Fruit fly (Drosophila melanogaster) whole organism, prepupa: ENCODE measurements around the gene Vps39.
A peak's percentile ranks its signal among the peaks of the same experiment; 100 is the strongest.

Experiments used
- Blimp-1 ChIP-seq: fragments of 200-800 bp; sonication (Bioruptor generic); optimal IDR thresholded peaks from 3 replicates; lab custom pipeline; 2017; ENCODE audit warnings: missing biosample characterization, missing genetic modification characterization, mild to moderate bottlenecking, moderate library complexity, missing genetic modification reagents
- CG10631 ChIP-seq: fragments of 200-800 bp; sonication (Bioruptor generic); optimal IDR thresholded peaks from 2 replicates; lab custom pipeline; 2016; ENCODE audit warnings: missing biosample characterization, missing genetic modification characterization
- CG10669 ChIP-seq: fragments of 200-800 bp; sonication (Bioruptor generic); optimal IDR thresholded peaks from 3 replicates; lab custom pipeline; 2018; ENCODE audit warnings: missing biosample characterization, mild to moderate bottlenecking, missing genetic modification characterization, moderate library complexity
- CG11294 ChIP-seq: fragments of 200-800 bp; sonication (Bioruptor generic); IDR thresholded peaks from 2 replicates; pipeline ENCODE4 v1.3.6; 2022; ENCODE audit warnings: missing biosample characterization, missing genetic modification characterization
- CG11902 ChIP-seq: fragments of 200-800 bp; sonication (Bioruptor generic); optimal IDR thresholded peaks from 3 replicates; lab custom pipeline; 2016; ENCODE audit warnings: missing biosample characterization, missing genetic modification characterization
- CG16779 ChIP-seq: fragments of 200-800 bp; sonication (Bioruptor generic); optimal IDR thresholded peaks from 3 replicates; lab custom pipeline; 2017; ENCODE audit warnings: missing biosample characterization, mild to moderate bottlenecking, missing genetic modification characterization
- CG3032 ChIP-seq: fragments of 200-800 bp; optimal IDR thresholded peaks from 2 replicates; lab custom pipeline; 2019; ENCODE audit warnings: missing biosample characterization, mild to moderate bottlenecking, missing genetic modification characterization, moderate library complexity
- CG32006 ChIP-seq: fragments of 200-800 bp; sonication (Bioruptor generic); optimal IDR thresholded peaks from 3 replicates; lab custom pipeline; 2017; ENCODE audit warnings: missing biosample characterization, mild to moderate bottlenecking, missing genetic modification characterization
- CG3919 ChIP-seq: fragments of 200-800 bp; sonication (Bioruptor generic); optimal IDR thresholded peaks from 3 replicates; lab custom pipeline; 2016; ENCODE audit warnings: missing biosample characterization, missing genetic modification characterization
- CG4318 ChIP-seq: fragments of 200-800 bp; sonication (Bioruptor generic); optimal IDR thresholded peaks from 3 replicates; lab custom pipeline; 2017; ENCODE audit warnings: missing biosample characterization, mild to moderate bottlenecking, missing genetic modification characterization
- CG6163 ChIP-seq: fragments of 200-800 bp; sonication (Bioruptor generic); IDR thresholded peaks from 3 replicates; pipeline ENCODE4 v1.3.6; 2022; ENCODE audit warnings: missing biosample characterization, missing genetic modification characterization
- CG6276 ChIP-seq: fragments of 200-800 bp; sonication (Bioruptor generic); optimal IDR thresholded peaks from 2 replicates; lab custom pipeline; 2017; ENCODE audit warnings: missing biosample characterization, mild to moderate bottlenecking, missing genetic modification characterization
- CG6792 ChIP-seq: fragments of 200-800 bp; sonication (Bioruptor generic); optimal IDR thresholded peaks from 3 replicates; lab custom pipeline; 2016; ENCODE audit warnings: missing biosample characterization, missing genetic modification characterization
- CG6808 ChIP-seq: fragments of 200-800 bp; sonication (Bioruptor generic); optimal IDR thresholded peaks from 3 replicates; lab custom pipeline; 2017; ENCODE audit warnings: missing biosample characterization, missing genetic modification characterization, mild to moderate bottlenecking, moderate library complexity, missing genetic modification reagents
- CG6854 ChIP-seq: fragments of 200-800 bp; sonication (Bioruptor generic); optimal IDR thresholded peaks from 2 replicates; lab custom pipeline; 2017; ENCODE audit warnings: missing biosample characterization, mild to moderate bottlenecking, missing genetic modification characterization
- CG8119 ChIP-seq: fragments of 200-800 bp; sonication (Bioruptor generic); IDR thresholded peaks from 3 replicates; pipeline ENCODE4 v1.3.6; 2022; ENCODE audit warnings: missing biosample characterization, missing genetic modification characterization
- CG8632 ChIP-seq: fragments of 200-800 bp; sonication (Bioruptor generic); optimal IDR thresholded peaks from 3 replicates; lab custom pipeline; 2016; ENCODE audit warnings: missing biosample characterization, missing genetic modification characterization
- CG9139 ChIP-seq: fragments of 200-800 bp; sonication (Bioruptor generic); optimal IDR thresholded peaks from 3 replicates; lab custom pipeline; 2017; ENCODE audit warnings: missing biosample characterization, mild to moderate bottlenecking, missing genetic modification characterization
- Eip75B ChIP-seq: fragments of 200-800 bp; sonication (Bioruptor generic); optimal IDR thresholded peaks from 3 replicates; lab custom pipeline; 2016; ENCODE audit warnings: missing biosample characterization, missing genetic modification characterization
- Eip78C ChIP-seq: fragments of 200-800 bp; sonication (Bioruptor generic); peaks from one replicate; lab custom pipeline; 2016; ENCODE audit warnings: missing biosample characterization, missing genetic modification characterization
- Ets21C ChIP-seq: fragments of 200-800 bp; sonication (Bioruptor generic); optimal IDR thresholded peaks from 3 replicates; lab custom pipeline; 2016; ENCODE audit warnings: missing biosample characterization, missing genetic modification characterization
- Ets96B ChIP-seq: fragments of 200-800 bp; optimal IDR thresholded peaks from 2 replicates; lab custom pipeline; 2019; ENCODE audit warnings: missing biosample characterization, mild to moderate bottlenecking, missing genetic modification characterization, moderate library complexity
- Gug ChIP-seq: fragments of 200-800 bp; sonication (Bioruptor generic); IDR thresholded peaks from 2 replicates; pipeline ENCODE4 v1.3.6; 2022; ENCODE audit warnings: missing biosample characterization, missing genetic modification characterization
- Hr38 ChIP-seq: sonication (Bioruptor generic); optimal IDR thresholded peaks from 2 replicates; lab custom pipeline; 2016; ENCODE audit warnings: missing biosample characterization, missing genetic modification characterization
- Hr39 ChIP-seq: fragments of 200-800 bp; sonication (Bioruptor generic); optimal IDR thresholded peaks from 2 replicates; lab custom pipeline; 2016; ENCODE audit warnings: missing biosample characterization, missing genetic modification characterization
- Hr4 ChIP-seq: fragments of 200-800 bp; sonication (Bioruptor generic); optimal IDR thresholded peaks from 3 replicates; lab custom pipeline; 2016; ENCODE audit warnings: missing biosample characterization, missing genetic modification characterization
- Lpt ChIP-seq: fragments of 200-800 bp; sonication (Bioruptor generic); optimal IDR thresholded peaks from 3 replicates; lab custom pipeline; 2016; ENCODE audit warnings: missing biosample characterization, missing genetic modification characterization
- OdsH ChIP-seq: fragments of 200-800 bp; sonication (Bioruptor generic); optimal IDR thresholded peaks from 3 replicates; lab custom pipeline; 2016; ENCODE audit warnings: missing biosample characterization, missing genetic modification characterization
- Smox ChIP-seq: fragments of 200-800 bp; sonication (Bioruptor generic); optimal IDR thresholded peaks from 3 replicates; lab custom pipeline; 2016; ENCODE audit warnings: missing biosample characterization, missing genetic modification characterization
- Sox14 ChIP-seq: fragments of 200-800 bp; sonication (Bioruptor generic); optimal IDR thresholded peaks from 3 replicates; lab custom pipeline; 2016; ENCODE audit warnings: missing biosample characterization, missing genetic modification characterization
- Sox15 ChIP-seq: fragments of 200-800 bp; sonication (Bioruptor generic); optimal IDR thresholded peaks from 3 replicates; lab custom pipeline; 2016; ENCODE audit warnings: missing biosample characterization, missing genetic modification characterization
- achi ChIP-seq: fragments of 200-800 bp; sonication (Bioruptor generic); optimal IDR thresholded peaks from 3 replicates; lab custom pipeline; 2016; ENCODE audit warnings: missing biosample characterization, missing genetic modification characterization
- cyc ChIP-seq: fragments of 200-800 bp; sonication (Bioruptor generic); optimal IDR thresholded peaks from 3 replicates; lab custom pipeline; 2016; ENCODE audit warnings: missing biosample characterization, missing genetic modification characterization
- dac ChIP-seq: fragments of 200-800 bp; sonication (Bioruptor generic); optimal IDR thresholded peaks from 2 replicates; lab custom pipeline; 2017; ENCODE audit warnings: missing biosample characterization, mild to moderate bottlenecking, missing genetic modification characterization
- eg ChIP-seq: fragments of 200-800 bp; sonication (Bioruptor generic); IDR thresholded peaks from 3 replicates; pipeline ENCODE4 v1.3.6; 2022; ENCODE audit warnings: missing biosample characterization, missing genetic modification characterization
- esn ChIP-seq: fragments of 200-800 bp; sonication (Bioruptor generic); optimal IDR thresholded peaks from 2 replicates; lab custom pipeline; 2016; ENCODE audit warnings: missing biosample characterization, mild to moderate bottlenecking, missing genetic modification characterization, moderate library complexity
- fd59A ChIP-seq: fragments of 200-800 bp; sonication (Bioruptor generic); optimal IDR thresholded peaks from 2 replicates; lab custom pipeline; 2017; ENCODE audit warnings: missing biosample characterization, mild to moderate bottlenecking, missing genetic modification characterization, missing genetic modification reagents
- net ChIP-seq: fragments of 200-800 bp; sonication (Bioruptor generic); optimal IDR thresholded peaks from 3 replicates; lab custom pipeline; 2016; ENCODE audit warnings: missing biosample characterization, missing genetic modification characterization
- pdm3 ChIP-seq: fragments of 200-800 bp; sonication (Bioruptor generic); optimal IDR thresholded peaks from 3 replicates; lab custom pipeline; 2016; ENCODE audit warnings: missing biosample characterization, missing genetic modification characterization
- salr ChIP-seq, 2 experiments: fragments of 200-800 bp; sonication (Bioruptor generic); optimal IDR thresholded peaks; 3 replicates each; lab custom pipeline; 2016 to 2018; ENCODE audit warnings: missing biosample characterization in 2 of 2, missing genetic modification characterization in 2 of 2, mild to moderate bottlenecking in 1 of 2
- ss ChIP-seq, 2 experiments: fragments of 200-800 bp; sonication (Bioruptor generic); optimal IDR thresholded peaks; 2 replicates in 1 of 2; 3 replicates in 1 of 2; lab custom pipeline; 2017 to 2018; ENCODE audit warnings: mild to moderate bottlenecking in 2 of 2, missing biosample characterization in 2 of 2, missing genetic modification characterization in 2 of 2, moderate library complexity in 1 of 2
- svp ChIP-seq: fragments of 200-800 bp; sonication (Bioruptor generic); peaks from one replicate; lab custom pipeline; 2016; ENCODE audit warnings: missing biosample characterization, missing genetic modification characterization
- topi ChIP-seq: fragments of 200-800 bp; sonication (Bioruptor generic); optimal IDR thresholded peaks from 3 replicates; lab custom pipeline; 2016; ENCODE audit warnings: missing biosample characterization, missing genetic modification characterization
- vri ChIP-seq: fragments of 200-800 bp; sonication (Bioruptor generic); optimal IDR thresholded peaks from 3 replicates; lab custom pipeline; 2016; ENCODE audit warnings: missing biosample characterization, mild to moderate bottlenecking, missing genetic modification characterization

Vps39 gene

dm6 chr3R:18310766-18311367 lies 36.6 kb upstream of the Vps39 start (continued):
- no peak for TF ChIP-seq CG3032
- no peak for TF ChIP-seq CG9139
- TF ChIP-seq ss (GFP tag; optimal IDR thresholded peaks at IDR 0.05; lab: Kevin White, UChicago) = peak in 1 of 2 experiments; percentile 27
- TF ChIP-seq CG6792 (GFP tag; lab: Kevin White, UChicago) = peak; percentile 23
- TF ChIP-seq Hr38 (GFP tag; lab: Kevin White, UChicago) = no peak
- TF ChIP-seq eg (GFP tag; lab: Robert Waterston, UW) = peak; percentile 47; the same call in 2 of the 3 replicates
- no peak; the same call in 2 of the 3 replicates for TF ChIP-seq CG6163 (GFP tag; lab: Robert Waterston, UW)
- no peak for TF ChIP-seq CG11902 (GFP tag; lab: Kevin White, UChicago)
- peak; percentile 8 for TF ChIP-seq Smox (GFP tag; lab: Kevin White, UChicago)
- peak; percentile 36 for TF ChIP-seq Sox14 (GFP tag; lab: Kevin White, UChicago)
- TF ChIP-seq CG4318 (GFP tag; lab: Kevin White, UChicago) = peak; percentile 44
- no peak for TF ChIP-seq Gug
- TF ChIP-seq Sox15 (GFP tag; lab: Kevin White, UChicago) = no peak
- no peak for TF ChIP-seq Hr39 (GFP tag; lab: Kevin White, UChicago)
- no peak for TF ChIP-seq vri (GFP tag; lab: Kevin White, UChicago)
- TF ChIP-seq topi (GFP tag; lab: Kevin White, UChicago) = no peak
- TF ChIP-seq Ets96B (tag; lab: Kevin White, UChicago) = peak; percentile 54

- no peak for TF ChIP-seq CG8119
- no peak for TF ChIP-seq salr (GFP tag; optimal IDR thresholded peaks at IDR 0.05; lab: Kevin White, UChicago)
- peak; percentile 14 for TF ChIP-seq CG6854 (GFP tag; lab: Kevin White, UChicago)
- no peak for TF ChIP-seq Smox (GFP tag; lab: Kevin White, UChicago)
- no peak for TF ChIP-seq Hr39 (GFP tag; lab: Kevin White, UChicago)
- peak; percentile 40 for TF ChIP-seq Blimp-1
- TF ChIP-seq CG11294 (GFP tag; lab: Robert Waterston, UW) = no peak
- no peak for TF ChIP-seq Hr4 (GFP tag; lab: Kevin White, UChicago)
- TF ChIP-seq CG11902 (GFP tag; lab: Kevin White, UChicago) = no peak
- TF ChIP-seq Eip78C = peak; percentile 61
- no peak for TF ChIP-seq net (GFP tag; lab: Kevin White, UChicago)
- TF ChIP-seq CG16779 (tag; lab: Kevin White, UChicago) = no peak
Measured at dm6 chr3R:18309910-18310309, 35.7 kb upstream of the Vps39 start.

dm6 chr3R:18302749-18303148 lies 28.5 kb upstream of the Vps39 start, which contains the start of gene CG7126:
CG7126 (minus strand) TSS chr3R:18302849.
- no peak for TF ChIP-seq Ets21C (GFP tag; lab: Kevin White, UChicago)
- TF ChIP-seq CG6854 (GFP tag; lab: Kevin White, UChicago) = no peak
- TF ChIP-seq CG4318 (GFP tag; lab: Kevin White, UChicago) = no peak
- TF ChIP-seq Lpt (GFP tag; lab: Kevin White, UChicago) = no peak
- no peak for TF ChIP-seq fd59A (GFP tag; lab: Kevin White, UChicago)
- no peak for TF ChIP-seq CG8632 (GFP tag; lab: Kevin White, UChicago)
- no peak for TF ChIP-seq net (GFP tag; lab: Kevin White, UChicago)
- TF ChIP-seq OdsH = no peak
- TF ChIP-seq esn (GFP tag; lab: Kevin White, UChicago) = no peak
- no peak for TF ChIP-seq CG3032
- TF ChIP-seq achi (GFP tag; lab: Kevin White, UChicago) = no peak

dm6 chr3R:18301569-18301968 lies 27.3 kb upstream of the Vps39 start, which contains the start of gene Polr1E:
Polr1E (minus strand) TSS chr3R:18301728.
- TF ChIP-seq achi (GFP tag; lab: Kevin White, UChicago) (no peak), cyc (GFP tag; lab: Kevin White, UChicago) (no peak), CG10631 (GFP tag; lab: Kevin White, UChicago) (no peak), CG6808 (GFP tag; lab: Kevin White, UChicago) (no peak), Sox15 (GFP tag; lab: Kevin White, UChicago) (no peak), CG10669 (GFP tag; lab: Kevin White, UChicago) (no peak), CG6276 (GFP tag; lab: Kevin White, UChicago) (no peak), CG3919 (GFP tag; lab: Kevin White, UChicago) (no peak), CG6163 (GFP tag; lab: Robert Waterston, UW) (no peak), Smox (GFP tag; lab: Kevin White, UChicago) (no peak), CG3032 (no peak), svp (GFP tag; lab: Kevin White, UChicago) (no peak), dac (GFP tag; lab: Kevin White, UChicago) (no peak), vri (GFP tag; lab: Kevin White, UChicago) (no peak), CG32006 (GFP tag; lab: Kevin White, UChicago) (no peak), Hr4 (GFP tag; lab: Kevin White, UChicago) (no peak), net (GFP tag; lab: Kevin White, UChicago) (no peak), pdm3 (GFP tag; lab: Kevin White, UChicago) (no peak), Eip75B (GFP tag; lab: Kevin White, UChicago) (no peak)
